Fruit fly (Drosophila melanogaster) whole organism, embryonic: ENCODE data around the gene mEFG1.

Source experiments
- Asciz ChIP-seq: fragments of 200-800 bp; sonication (Bioruptor generic); optimal IDR thresholded peaks from 2 replicates; lab custom pipeline; 2017; ENCODE audit warnings: missing biosample characterization, mild to moderate bottlenecking, missing genetic modification characterization, missing genetic modification reagents
- Awh ChIP-seq: fragments of 200-800 bp; sonication (Bioruptor generic); IDR thresholded peaks from 2 replicates; pipeline ENCODE4, ENCODE4 v1.3.6; 2022; ENCODE audit warnings: missing biosample characterization, missing genetic modification characterization
- CG10209 ChIP-seq: fragments of 200-800 bp; sonication (Bioruptor generic); optimal IDR thresholded peaks from 3 replicates; lab custom pipeline; 2017; ENCODE audit warnings: missing biosample characterization, mild to moderate bottlenecking, missing genetic modification characterization, missing genetic modification reagents
- CG10654 ChIP-seq: fragments of 200-800 bp; sonication (Bioruptor generic); optimal IDR thresholded peaks from 2 replicates; lab custom pipeline; 2016; ENCODE audit warnings: missing biosample characterization, missing genetic modification characterization
- CG11695 ChIP-seq: fragments of 200-800 bp; sonication (Bioruptor generic); IDR thresholded peaks from 3 replicates; pipeline ENCODE4 v1.3.6; 2022; ENCODE audit warnings: missing biosample characterization, missing genetic modification characterization
- CG11696 ChIP-seq: fragments of 200-800 bp; sonication (Bioruptor generic); IDR thresholded peaks from 2 replicates; pipeline ENCODE4 v1.3.6; 2022; ENCODE audit warnings: missing biosample characterization, missing genetic modification characterization
- CG15479 ChIP-seq: fragments of 200-800 bp; sonication (Bioruptor generic); optimal IDR thresholded peaks from 3 replicates; lab custom pipeline; 2019; ENCODE audit warnings: missing biosample characterization, mild to moderate bottlenecking, missing genetic modification characterization, moderate library complexity
- CG15696 ChIP-seq: fragments of 200-800 bp; sonication (Bioruptor generic); optimal IDR thresholded peaks from 2 replicates; lab custom pipeline; 2019; ENCODE audit warnings: missing biosample characterization, mild to moderate bottlenecking, missing genetic modification characterization, moderate library complexity
- CG1602 ChIP-seq: fragments of 200-800 bp; sonication (Bioruptor generic); optimal IDR thresholded peaks from 3 replicates; lab custom pipeline; 2016; ENCODE audit warnings: missing biosample characterization, missing genetic modification characterization
- CG1603 ChIP-seq: fragments of 200-800 bp; sonication (Bioruptor generic); optimal IDR thresholded peaks from 2 replicates; lab custom pipeline; 2019; ENCODE audit warnings: missing biosample characterization, mild to moderate bottlenecking, missing genetic modification characterization, moderate library complexity
- CG17186 ChIP-seq: fragments of 200-800 bp; sonication (Bioruptor generic); optimal IDR thresholded peaks from 3 replicates; lab custom pipeline; 2017; ENCODE audit warnings: missing biosample characterization, missing genetic modification reagents, missing genetic modification characterization
- CG17802 ChIP-seq: fragments of 200-800 bp; sonication (Bioruptor generic); optimal IDR thresholded peaks from 2 replicates; lab custom pipeline; 2018; ENCODE audit warnings: missing biosample characterization, mild to moderate bottlenecking, missing genetic modification characterization, moderate library complexity
- CG17912 ChIP-seq: fragments of 200-800 bp; sonication (Bioruptor generic); optimal IDR thresholded peaks from 2 replicates; lab custom pipeline; 2018; ENCODE audit warnings: missing biosample characterization, mild to moderate bottlenecking, missing genetic modification characterization
- CG18262 ChIP-seq: fragments of 200-800 bp; optimal IDR thresholded peaks from 3 replicates; lab custom pipeline; 2019; ENCODE audit warnings: missing biosample characterization, mild to moderate bottlenecking, missing genetic modification characterization, moderate library complexity
- CG31388 ChIP-seq: fragments of 200-800 bp; sonication (Bioruptor generic); optimal IDR thresholded peaks from 2 replicates; lab custom pipeline; 2016; ENCODE audit warnings: missing biosample characterization, missing genetic modification characterization
- CG34422 ChIP-seq: fragments of 200-800 bp; sonication (Bioruptor generic); IDR thresholded peaks from 3 replicates; pipeline ENCODE4 v1.3.6; 2022; ENCODE audit warnings: missing biosample characterization, missing genetic modification characterization
- CG3838 ChIP-seq: fragments of 200-800 bp; sonication (Bioruptor generic); optimal IDR thresholded peaks from 3 replicates; lab custom pipeline; 2016; ENCODE audit warnings: missing biosample characterization, missing genetic modification characterization
- CG7556 ChIP-seq: fragments of 200-800 bp; sonication (Bioruptor generic); optimal IDR thresholded peaks from 2 replicates; lab custom pipeline; 2017; ENCODE audit warnings: missing biosample characterization, mild to moderate bottlenecking, missing genetic modification characterization
- CG8281 ChIP-seq: fragments of 200-800 bp; sonication (Bioruptor generic); optimal IDR thresholded peaks from 2 replicates; lab custom pipeline; 2018; ENCODE audit warnings: missing biosample characterization, mild to moderate bottlenecking, missing genetic modification characterization, moderate library complexity
- CoRest ChIP-seq: fragments of 200-800 bp; sonication (Bioruptor generic); optimal IDR thresholded peaks from 3 replicates; lab custom pipeline; 2018; ENCODE audit warnings: missing biosample characterization, mild to moderate bottlenecking, missing genetic modification characterization, moderate library complexity
- Doc2 ChIP-seq: fragments of 200-800 bp; sonication (Bioruptor generic); IDR thresholded peaks from 2 replicates; pipeline ENCODE4 v1.3.6; 2022; ENCODE audit warnings: missing biosample characterization, missing genetic modification characterization
- HLH3B ChIP-seq: fragments of 200-800 bp; sonication (Bioruptor generic); IDR thresholded peaks from 2 replicates; pipeline ENCODE4 v1.3.6; 2022; ENCODE audit warnings: missing biosample characterization, missing genetic modification characterization
- MBD-R2 ChIP-seq: fragments of 200-800 bp; sonication (Bioruptor generic); IDR thresholded peaks from 2 replicates; pipeline ENCODE4 v1.3.6; 2022; ENCODE audit warnings: missing biosample characterization, missing genetic modification characterization
- Mes4 ChIP-seq: fragments of 200-800 bp; sonication (Bioruptor generic); optimal IDR thresholded peaks from 2 replicates; lab custom pipeline; 2016; ENCODE audit warnings: missing biosample characterization, missing genetic modification characterization
- Nf-YB ChIP-seq: fragments of 200-800 bp; sonication (Bioruptor generic); optimal IDR thresholded peaks from 3 replicates; lab custom pipeline; 2019; ENCODE audit warnings: missing biosample characterization, mild to moderate bottlenecking, missing genetic modification characterization, moderate library complexity
- Pdp1 ChIP-seq, 2 experiments: fragments of 200-800 bp; sonication (Bioruptor generic); optimal IDR thresholded peaks; 3 replicates each; lab custom pipeline; 2016; ENCODE audit warnings: missing biosample characterization in 2 of 2, missing genetic modification characterization in 2 of 2, mild to moderate bottlenecking in 1 of 2, moderate library complexity in 1 of 2
- Side ChIP-seq: fragments of 200-800 bp; sonication (Bioruptor generic); optimal IDR thresholded peaks from 2 replicates; lab custom pipeline; 2016; ENCODE audit warnings: missing biosample characterization, missing genetic modification characterization
- Six4 ChIP-seq: fragments of 200-800 bp; sonication (Bioruptor generic); optimal IDR thresholded peaks from 2 replicates; lab custom pipeline; 2016; ENCODE audit warnings: missing biosample characterization, missing genetic modification characterization
- Spps ChIP-seq: fragments of 200-800 bp; sonication (Bioruptor generic); optimal IDR thresholded peaks from 2 replicates; lab custom pipeline; 2018; ENCODE audit warnings: missing biosample characterization, mild to moderate bottlenecking, missing genetic modification characterization
- az2 ChIP-seq: fragments of 200-800 bp; sonication (Bioruptor generic); optimal IDR thresholded peaks from 3 replicates; lab custom pipeline; 2016; ENCODE audit warnings: missing biosample characterization, missing genetic modification characterization
- bowl ChIP-seq: fragments of 200-800 bp; sonication (Bioruptor generic); IDR thresholded peaks from 2 replicates; pipeline ENCODE4 v1.3.6; 2022; ENCODE audit warnings: missing biosample characterization, missing genetic modification characterization
- cas ChIP-seq: fragments of 200-800 bp; sonication (Bioruptor generic); IDR thresholded peaks from 2 replicates; pipeline ENCODE4 v1.3.6; 2022; ENCODE audit warnings: missing biosample characterization, missing genetic modification characterization
- chn ChIP-seq: fragments of 200-800 bp; sonication (Bioruptor generic); optimal IDR thresholded peaks from 2 replicates; lab custom pipeline; 2016; ENCODE audit warnings: missing biosample characterization, missing genetic modification characterization
- ci ChIP-seq: fragments of 200-800 bp; sonication (Bioruptor generic); IDR thresholded peaks from 3 replicates; pipeline ENCODE4 v1.3.6; 2022; ENCODE audit warnings: missing biosample characterization, missing genetic modification characterization
- crol ChIP-seq: fragments of 200-800 bp; sonication (Bioruptor generic); IDR thresholded peaks from 2 replicates; pipeline ENCODE4 v1.3.6; 2022; ENCODE audit warnings: missing biosample characterization, missing genetic modification characterization
- dm ChIP-seq: fragments of 200-800 bp; sonication (Bioruptor generic); optimal IDR thresholded peaks from 3 replicates; lab custom pipeline; 2016; ENCODE audit warnings: missing biosample characterization, missing genetic modification characterization
- eve ChIP-seq, 2 experiments: fragments of >200 bp; optimal IDR thresholded peaks; 2 replicates each; lab custom pipeline; 2017; ENCODE audit warnings: missing biosample characterization in 2 of 2, missing genetic modification characterization in 2 of 2
- gem ChIP-seq: fragments of 200-800 bp; sonication (Bioruptor generic); optimal IDR thresholded peaks from 2 replicates; lab custom pipeline; 2019; ENCODE audit warnings: missing biosample characterization, mild to moderate bottlenecking, missing genetic modification characterization, moderate library complexity
- gsb ChIP-seq: fragments of 200-800 bp; sonication (Bioruptor generic); IDR thresholded peaks from 2 replicates; pipeline ENCODE4 v1.3.6; 2022; ENCODE audit warnings: missing biosample characterization, missing genetic modification characterization
- insv ChIP-seq, 2 experiments: fragments of 200-800 bp; sonication (Bioruptor generic); optimal IDR thresholded peaks; 3 replicates each; lab custom pipeline; 2016 to 2018; ENCODE audit warnings: missing biosample characterization in 2 of 2, missing genetic modification characterization in 2 of 2
- lola ChIP-seq, 3 experiments: fragments of >200 bp in 2 of 3; fragments of 200-800 bp in 1 of 3; sonication (Bioruptor generic) in 1 of 3; optimal IDR thresholded peaks; 2 replicates each; lab custom pipeline; 2017 to 2019; ENCODE audit warnings: missing biosample characterization in 3 of 3, missing genetic modification characterization in 3 of 3, mild to moderate bottlenecking in 1 of 3, moderate library complexity in 1 of 3
- nmo ChIP-seq: fragments of 200-800 bp; sonication (Bioruptor generic); optimal IDR thresholded peaks from 2 replicates; lab custom pipeline; 2018; ENCODE audit warnings: missing biosample characterization, mild to moderate bottlenecking, missing genetic modification characterization, moderate library complexity
- oc ChIP-seq: fragments of 200-800 bp; sonication (Bioruptor generic); optimal IDR thresholded peaks from 2 replicates; lab custom pipeline; 2018; ENCODE audit warnings: missing biosample characterization, mild to moderate bottlenecking, missing genetic modification characterization, moderate library complexity
- org-1 ChIP-seq: fragments of 200-800 bp; sonication (Bioruptor generic); optimal IDR thresholded peaks from 2 replicates; lab custom pipeline; 2017; ENCODE audit warnings: missing biosample characterization, missing genetic modification characterization
- p53 ChIP-seq: fragments of 200-800 bp; sonication (Bioruptor generic); optimal IDR thresholded peaks from 2 replicates; lab custom pipeline; 2016; ENCODE audit warnings: missing biosample characterization, missing genetic modification characterization
- pros ChIP-seq: fragments of 200-800 bp; sonication (Bioruptor generic); optimal IDR thresholded peaks from 3 replicates; lab custom pipeline; 2019; ENCODE audit warnings: missing biosample characterization, mild to moderate bottlenecking, missing genetic modification characterization, moderate library complexity
- seq ChIP-seq: fragments of 200-800 bp; sonication (Bioruptor generic); IDR thresholded peaks from 2 replicates; pipeline ENCODE4 v1.3.6; 2022; ENCODE audit warnings: missing biosample characterization, missing genetic modification characterization
- sqz ChIP-seq: fragments of 200-800 bp; sonication (Bioruptor generic); optimal IDR thresholded peaks from 3 replicates; lab custom pipeline; 2018; ENCODE audit warnings: missing biosample characterization, mild to moderate bottlenecking, missing genetic modification characterization
- stwl ChIP-seq: fragments of 200-800 bp; sonication (Bioruptor generic); optimal IDR thresholded peaks from 3 replicates; lab custom pipeline; 2018; ENCODE audit warnings: missing biosample characterization, mild to moderate bottlenecking, missing genetic modification characterization, moderate library complexity
- tgo ChIP-seq: fragments of 200-800 bp; sonication (Bioruptor generic); IDR thresholded peaks from 3 replicates; pipeline ENCODE4 v1.3.6; 2022; ENCODE audit warnings: missing biosample characterization, missing genetic modification characterization
- toy ChIP-seq: fragments of 200-800 bp; sonication (Bioruptor generic); IDR thresholded peaks from 2 replicates; pipeline ENCODE4 v1.3.6; 2022; ENCODE audit warnings: missing biosample characterization, missing genetic modification characterization
- zfh1 ChIP-seq: fragments of 200-800 bp; sonication (Bioruptor generic); IDR thresholded peaks from 3 replicates; pipeline ENCODE4 v1.3.6; 2022; ENCODE audit warnings: missing biosample characterization, missing genetic modification characterization

Gene mEFG1

dm6 chr2L:7270270-7270669 is 47.4 kb upstream of the mEFG1 start (continued):
- TF ChIP-seq Pdp1 (GFP tag; optimal IDR thresholded peaks at IDR 0.05; lab: Kevin White, UChicago): peak in 1 of 2 experiments; percentile 24
- peak; percentile 23; the same call in 1 of the 3 replicates for TF ChIP-seq CG34422 (GFP tag; lab: Robert Waterston, UW)
- TF ChIP-seq bowl (GFP tag; lab: Robert Waterston, UW): no peak
- TF ChIP-seq gem (tag; lab: Kevin White, UChicago): peak; percentile 82
- TF ChIP-seq CG3838 (GFP tag; lab: Kevin White, UChicago): no peak
- no peak for TF ChIP-seq CG17802 (tag; lab: Kevin White, UChicago)
- no peak for TF ChIP-seq CG11696
- TF ChIP-seq CG11695 (GFP tag; lab: Robert Waterston, UW): no peak
- peak; percentile 44 for TF ChIP-seq CG1602 (GFP tag; lab: Kevin White, UChicago)
- TF ChIP-seq CG10209 (GFP tag; lab: Kevin White, UChicago): peak; percentile 26
- no peak for TF ChIP-seq gsb (GFP tag; lab: Robert Waterston, UW)
- peak; percentile 36 for TF ChIP-seq Nf-YB (GFP tag; lab: Kevin White, UChicago)
- TF ChIP-seq seq (GFP tag; lab: Robert Waterston, UW): no peak
- TF ChIP-seq stwl (tag; lab: Kevin White, UChicago): peak; percentile 22
- TF ChIP-seq MBD-R2 (GFP tag; lab: Robert Waterston, UW): no peak
- no peak for TF ChIP-seq CG15479
- no peak for TF ChIP-seq insv (GFP tag; optimal IDR thresholded peaks at IDR 0.05; lab: Kevin White, UChicago)
- peak in 1 of 2 experiments; percentile 53 for TF ChIP-seq eve (GFP tag; optimal IDR thresholded peaks at IDR 0.05; lab: Kevin White, UChicago)
- peak; percentile 83 for TF ChIP-seq CG18262 (tag; lab: Kevin White, UChicago)
- peak; percentile 71 for TF ChIP-seq oc (tag; lab: Kevin White, UChicago)
- TF ChIP-seq nmo: peak; percentile 76
- peak; percentile 59 for TF ChIP-seq CG15696
- peak in 1 of 3 experiments; percentile 84 for TF ChIP-seq lola (GFP tag; optimal IDR thresholded peaks at IDR 0.05; lab: Kevin White, UChicago)
- peak; percentile 74 for TF ChIP-seq Spps
- no peak for TF ChIP-seq Doc2 (GFP tag; lab: Robert Waterston, UW)
- no peak for TF ChIP-seq CG31388 (GFP tag; lab: Kevin White, UChicago)
- no peak for TF ChIP-seq CG17912
- TF ChIP-seq CG17186 (GFP tag; lab: Kevin White, UChicago): peak; percentile 0
- no peak for TF ChIP-seq Awh
- TF ChIP-seq zfh1 (GFP tag; lab: Robert Waterston, UW): peak; percentile 82
- TF ChIP-seq CG7556 (GFP tag; lab: Kevin White, UChicago): peak; percentile 38
- no peak for TF ChIP-seq Side (GFP tag; lab: Kevin White, UChicago)
- no peak for TF ChIP-seq tgo
- TF ChIP-seq crol: no peak
- no peak for TF ChIP-seq cas (GFP tag; lab: Robert Waterston, UW)
- TF ChIP-seq toy (GFP tag; lab: Robert Waterston, UW): no peak
- TF ChIP-seq Six4: peak; percentile 39
- peak; percentile 54; the same call in 1 of the 3 replicates for TF ChIP-seq ci (GFP tag; lab: Robert Waterston, UW)
- no peak for TF ChIP-seq HLH3B
- TF ChIP-seq az2 (GFP tag; lab: Kevin White, UChicago): peak; percentile 54
- no peak for TF ChIP-seq dm (GFP tag; lab: Kevin White, UChicago)
- TF ChIP-seq pros (GFP tag; lab: Kevin White, UChicago): no peak
- TF ChIP-seq CG1603 (tag; lab: Kevin White, UChicago): peak; percentile 52
- TF ChIP-seq CG8281 (tag; lab: Kevin White, UChicago): no peak
- TF ChIP-seq org-1: no peak
- peak; percentile 28 for TF ChIP-seq chn
- TF ChIP-seq Asciz (GFP tag; lab: Kevin White, UChicago): peak; percentile 55
- no peak for TF ChIP-seq p53
- TF ChIP-seq CG10654 (GFP tag; lab: Kevin White, UChicago): no peak
- TF ChIP-seq CoRest (tag; lab: Kevin White, UChicago): peak; percentile 45
- no peak for TF ChIP-seq Mes4 (GFP tag; lab: Kevin White, UChicago)
- peak; percentile 11 for TF ChIP-seq sqz
